Worm (Caenorhabditis elegans) whole organism, early embryonic: ENCODE measurements around the gene rpi-2.

Experiments used
- B0310.2 ChIP-seq: sonication (generic microtip); optimal IDR thresholded peaks from 2 replicates; lab custom pipeline; 2016; ENCODE audit warnings: mild to moderate bottlenecking, missing genetic modification characterization, missing compliant biosample characterization
- ama-1 ChIP-seq: fragments of 150-350 bp; optimal IDR thresholded peaks from 2 replicates; lab custom pipeline; 2014
- ceh-13 ChIP-seq: fragments of 200-800 bp; sonication (Bioruptor generic); optimal IDR thresholded peaks from 2 replicates; lab custom pipeline; 2018; ENCODE audit warnings: mild to moderate bottlenecking, missing genetic modification characterization, missing compliant biosample characterization
- ceh-36 ChIP-seq: sonication (generic microtip); optimal IDR thresholded peaks from 2 replicates; lab custom pipeline; 2016; ENCODE audit warnings: missing genetic modification characterization, inconsistent platforms, missing compliant biosample characterization
- ets-7 ChIP-seq: sonication (generic microtip); optimal IDR thresholded peaks from 2 replicates; lab custom pipeline; 2016; ENCODE audit warnings: missing genotype, missing genetic modification characterization, missing compliant biosample characterization
- flt-1 ChIP-seq: fragments of 200-800 bp; sonication (Bioruptor generic); IDR thresholded peaks from 2 replicates; pipeline ENCODE4 v1.3.6; 2022; ENCODE audit warnings: missing genetic modification characterization, missing compliant biosample characterization
- sea-1 ChIP-seq: fragments of 200-800 bp; sonication (Bioruptor generic); conservative IDR thresholded peaks from 2 replicates; pipeline ENCODE4 v1.3.6; 2022; ENCODE audit warnings: missing genetic modification characterization, missing compliant biosample characterization
- tbx-11 ChIP-seq: fragments of 200-800 bp; sonication (Bioruptor generic); IDR thresholded peaks from 2 replicates; pipeline ENCODE4 v1.3.6; 2022; ENCODE audit warnings: missing genetic modification characterization, missing compliant biosample characterization
- tbx-37 ChIP-seq: fragments of 200-800 bp; sonication (Bioruptor generic); conservative IDR thresholded peaks from 2 replicates; pipeline ENCODE4 v1.3.6; 2022; ENCODE audit warnings: missing genetic modification reagents, missing genetic modification characterization, missing compliant biosample characterization

- TF ChIP-seq tbx-11 (GFP tag; lab: Robert Waterston, UW) (no peak), ama-1 (no peak), ceh-13 (GFP tag; lab: Kevin White, UChicago) (no peak), flt-1 (GFP tag; lab: Robert Waterston, UW) (no peak), ceh-36 (tag; lab: Kevin White, UChicago) (no peak), ets-7 (tag; lab: Kevin White, UChicago) (no peak), sea-1 (GFP tag; lab: Robert Waterston, UW) (no peak), tbx-37 (GFP tag; lab: Robert Waterston, UW) (no peak), B0310.2 (tag; lab: Kevin White, UChicago) (no peak)
Measured at ce11 chrIV:1691651-1692050, 19.4 kb upstream of the rpi-2 start.
